Fruit fly (Drosophila melanogaster) S2 (cell line): Measurements from ENCODE around the gene CG1737.

Source experiments
- CG8478 ChIP-seq: fragments of >200 bp; optimal IDR thresholded peaks from 2 replicates; lab custom pipeline; 2018
- CTCF ChIP-seq, 2 experiments: fragments of >200 bp; optimal IDR thresholded peaks; 2 replicates each; lab custom pipeline; 2018

Gene CG1737

DNA sequence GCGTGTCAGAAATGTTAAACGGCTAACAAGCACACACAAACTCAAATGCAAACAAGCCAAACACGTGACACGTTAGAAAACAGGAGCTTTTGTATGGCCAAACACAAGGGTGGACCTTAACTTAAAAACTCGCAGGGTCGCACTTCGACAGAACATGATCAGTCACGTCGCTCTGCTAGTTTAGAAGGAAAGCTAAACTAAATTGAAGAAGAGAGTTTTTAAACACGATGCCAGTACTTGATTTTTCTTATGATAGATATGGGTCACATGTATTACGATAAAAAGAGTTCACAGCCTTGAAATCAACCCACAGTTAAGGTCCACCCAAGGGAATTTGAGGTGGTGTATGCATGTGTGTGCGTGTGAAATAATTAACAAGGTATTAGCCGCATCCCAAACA is 28.0 kb downstream of the CG1737 start:
- TF ChIP-seq CG8478 (no peak), CTCF (optimal IDR thresholded peaks at IDR 0.05; lab: Kevin White, UChicago) (no peak)

DNA sequence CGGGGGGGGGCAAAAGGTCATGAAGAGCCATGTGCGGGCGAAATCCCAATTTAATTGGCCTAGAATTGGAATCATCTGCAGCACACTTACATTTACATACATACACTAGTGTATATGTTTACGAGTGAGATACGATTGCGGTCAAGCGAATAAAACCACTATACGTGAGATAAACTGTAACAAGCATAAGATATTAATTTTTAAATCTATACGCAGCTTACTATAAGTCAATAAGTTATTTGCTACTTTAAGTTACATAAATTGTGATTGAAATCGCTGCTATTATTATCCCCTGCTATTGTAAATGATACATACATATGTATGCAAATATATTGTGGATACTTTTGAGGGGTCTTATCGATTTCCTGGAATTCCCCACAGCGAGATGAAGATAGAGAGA is 28.7 kb downstream of the CG1737 start:
- TF ChIP-seq CTCF (optimal IDR thresholded peaks at IDR 0.05; lab: Kevin White, UChicago) (no peak), CG8478 (no peak)

DNA sequence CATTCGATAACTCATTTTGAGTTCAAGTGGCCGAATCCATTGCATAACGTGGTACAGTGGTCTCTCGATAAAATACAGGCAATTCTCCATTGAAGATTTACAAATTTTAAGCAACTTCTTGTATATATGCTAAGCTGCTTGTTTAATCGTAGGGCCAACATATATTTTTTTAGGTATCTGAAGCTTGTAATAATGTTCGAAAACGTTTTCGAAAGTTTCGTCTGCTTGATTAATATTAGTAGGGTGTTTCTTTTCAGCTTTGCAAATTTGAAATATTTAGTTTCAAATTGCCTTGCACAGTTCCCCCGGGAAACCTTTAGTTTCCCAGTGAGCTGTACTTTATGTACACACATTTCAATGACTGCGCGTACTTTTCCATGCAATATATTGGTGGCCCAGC is 29.3 kb downstream of the CG1737 start:
- TF ChIP-seq CTCF (optimal IDR thresholded peaks at IDR 0.05; lab: Kevin White, UChicago) (no peak), CG8478 (no peak)

DNA sequence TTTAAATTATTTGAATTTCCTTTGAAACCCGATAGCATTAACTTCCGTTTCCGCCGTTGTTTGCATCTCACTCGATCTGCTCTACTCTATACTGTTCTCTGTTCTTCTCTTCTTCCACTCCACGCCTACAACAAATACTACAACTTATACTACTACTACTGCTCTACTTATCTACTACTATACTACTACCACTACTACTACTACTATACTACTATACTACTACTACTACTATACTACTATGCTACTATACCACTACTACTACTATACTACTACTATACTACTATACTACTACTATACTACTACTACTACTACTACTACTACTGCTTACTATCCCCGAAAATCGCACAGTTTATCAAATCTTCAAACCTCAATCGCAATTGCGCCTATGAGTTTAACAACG is 32.2 kb downstream of the CG1737 start:
- no peak for TF ChIP-seq CG8478
- no peak for TF ChIP-seq CTCF (optimal IDR thresholded peaks at IDR 0.05; lab: Kevin White, UChicago)

DNA sequence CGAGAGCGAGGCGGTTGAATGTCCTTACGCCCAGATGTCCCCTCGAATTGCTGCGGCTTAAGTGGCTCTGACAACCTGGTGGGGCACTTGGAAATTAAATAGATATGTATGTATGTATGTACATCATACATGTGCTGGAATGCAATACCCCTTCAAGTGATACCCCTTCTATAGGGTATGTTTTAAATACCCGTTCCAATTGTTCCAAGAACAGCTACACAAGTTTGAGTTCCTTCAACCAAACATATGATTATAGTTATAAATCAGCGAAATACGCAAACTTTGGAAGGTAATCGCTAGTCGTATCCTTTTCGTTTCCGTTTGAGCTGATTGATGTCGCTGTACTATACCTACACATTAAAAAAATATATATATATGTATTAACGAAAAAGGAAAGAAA is 33.1 kb downstream of the CG1737 start:
- TF ChIP-seq CG8478 (no peak), CTCF (optimal IDR thresholded peaks at IDR 0.05; lab: Kevin White, UChicago) (no peak)

DNA sequence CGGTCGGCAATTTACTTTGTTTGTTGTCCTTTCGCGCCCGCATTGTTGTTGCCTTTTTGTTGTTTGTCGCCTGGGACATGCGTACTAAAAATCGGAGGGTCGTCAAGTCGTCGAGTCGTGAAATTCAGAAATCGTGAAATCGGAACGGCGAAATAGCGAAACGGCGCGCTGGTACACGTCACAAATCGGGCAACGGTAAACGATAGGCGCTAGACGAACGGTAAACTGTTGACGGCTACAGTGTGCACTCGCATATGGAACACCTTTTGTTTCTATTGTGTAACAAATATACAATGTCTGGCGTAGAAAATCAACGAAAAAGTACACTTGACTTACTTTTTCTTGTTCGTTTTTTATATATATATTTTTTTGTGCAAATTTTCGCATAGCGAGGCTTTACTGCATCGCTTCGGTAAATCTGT is 33.6 kb downstream of the CG1737 start:
- TF ChIP-seq CTCF (optimal IDR thresholded peaks at IDR 0.05; lab: Kevin White, UChicago) = no peak
- no peak for TF ChIP-seq CG8478

DNA sequence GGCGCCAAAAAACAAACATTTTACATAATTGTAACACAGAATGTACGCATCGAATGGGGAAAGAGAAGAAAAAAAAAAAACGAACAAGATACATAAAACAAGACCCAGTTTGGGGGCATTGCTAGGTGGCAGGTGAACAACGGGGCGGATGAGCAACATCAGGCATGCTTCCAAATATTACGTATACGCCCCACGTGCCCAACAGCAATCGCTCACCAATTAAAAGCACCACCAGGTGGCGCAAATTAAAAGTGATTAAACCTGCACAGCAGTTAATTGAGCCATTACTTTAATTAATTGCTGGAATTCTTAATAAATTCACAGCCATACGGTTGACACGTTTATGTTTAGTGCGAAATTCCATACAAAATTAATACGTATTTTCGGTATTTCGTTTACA is 35.1 kb downstream of the CG1737 start:
- TF ChIP-seq CG8478 (no peak), CTCF (optimal IDR thresholded peaks at IDR 0.05; lab: Kevin White, UChicago) (no peak)

DNA sequence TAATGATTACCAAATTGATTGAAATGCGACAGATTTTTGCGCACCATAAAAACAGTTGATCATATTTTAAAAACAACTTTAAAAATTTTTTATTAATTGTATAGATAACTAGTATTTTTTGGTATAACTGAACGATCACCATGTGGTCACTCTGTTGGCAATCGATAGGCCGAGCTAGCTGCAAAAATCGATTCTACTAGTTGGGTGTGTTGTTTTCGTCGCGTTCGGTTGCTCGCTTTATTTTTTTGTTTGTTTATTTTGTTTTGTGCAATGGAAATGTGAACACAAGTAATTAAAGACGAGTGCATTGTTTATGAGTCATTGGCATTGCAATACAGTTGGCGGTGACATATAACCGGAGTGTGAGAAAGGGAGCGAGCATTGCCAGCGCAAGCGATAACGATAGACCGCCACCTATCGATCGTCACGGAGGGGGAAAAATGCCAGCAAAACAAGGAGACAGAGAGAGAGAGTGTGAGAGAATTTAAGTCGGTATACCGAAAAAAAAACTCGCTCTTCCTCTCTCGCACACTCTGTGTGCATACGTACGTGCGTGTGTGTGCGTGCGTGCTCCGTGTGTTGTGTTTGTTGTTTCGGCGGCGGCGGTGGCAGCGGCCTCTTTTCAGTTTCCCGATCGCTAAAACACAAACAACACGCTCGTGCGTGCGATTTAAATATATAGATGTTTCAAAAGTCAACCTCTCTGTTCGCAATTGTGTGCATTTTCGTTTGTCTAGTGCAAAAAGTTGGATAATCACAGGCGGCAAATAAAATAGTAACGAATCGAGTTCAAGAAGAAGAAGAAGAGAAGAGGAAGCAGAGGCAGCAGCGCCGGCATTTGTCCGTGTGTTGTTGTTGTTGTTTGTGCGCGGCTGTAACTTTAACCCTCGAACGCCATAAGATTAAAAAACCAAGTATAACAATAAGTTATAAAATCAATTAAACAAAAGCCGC is 39.4 kb downstream of the CG1737 start:
- TF ChIP-seq CTCF (optimal IDR thresholded peaks at IDR 0.05; lab: Kevin White, UChicago) (no peak), CG8478 (no peak)

DNA sequence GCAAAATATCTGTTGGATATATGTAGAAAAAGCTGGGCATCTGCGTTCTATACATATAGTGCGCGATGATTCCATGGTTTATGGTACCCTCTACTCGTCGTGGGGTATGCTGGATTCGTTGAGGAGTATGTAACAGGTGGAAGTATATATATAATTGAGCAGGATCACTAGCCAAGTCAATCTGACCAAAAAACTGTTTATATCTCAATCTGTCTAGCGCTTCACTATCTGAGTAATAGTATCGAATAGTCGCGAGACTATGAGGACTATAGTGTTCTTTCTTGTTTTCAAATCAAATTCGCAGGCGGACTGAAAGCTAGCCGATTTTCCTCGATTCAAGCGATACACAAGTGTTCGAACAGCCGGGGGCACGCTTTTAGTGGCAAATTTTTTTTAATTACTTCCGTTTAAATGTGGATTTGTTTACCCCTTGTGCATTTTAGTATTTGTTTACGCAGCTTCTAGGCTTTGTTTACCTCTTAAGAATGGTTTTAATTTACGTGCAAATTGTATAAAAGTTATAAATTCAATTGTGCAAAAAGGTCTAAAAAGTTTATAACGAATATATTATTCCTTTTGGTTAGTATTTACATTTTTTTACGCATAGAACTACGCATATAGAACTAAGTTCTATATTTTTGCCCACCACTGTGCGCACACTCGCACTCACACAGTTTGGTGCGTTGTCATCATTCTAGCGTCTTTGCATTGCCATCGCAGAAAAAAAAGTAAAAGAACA is 40.4 kb downstream of the CG1737 start:
- TF ChIP-seq CTCF (optimal IDR thresholded peaks at IDR 0.05; lab: Kevin White, UChicago) (no peak), CG8478 (no peak)

DNA sequence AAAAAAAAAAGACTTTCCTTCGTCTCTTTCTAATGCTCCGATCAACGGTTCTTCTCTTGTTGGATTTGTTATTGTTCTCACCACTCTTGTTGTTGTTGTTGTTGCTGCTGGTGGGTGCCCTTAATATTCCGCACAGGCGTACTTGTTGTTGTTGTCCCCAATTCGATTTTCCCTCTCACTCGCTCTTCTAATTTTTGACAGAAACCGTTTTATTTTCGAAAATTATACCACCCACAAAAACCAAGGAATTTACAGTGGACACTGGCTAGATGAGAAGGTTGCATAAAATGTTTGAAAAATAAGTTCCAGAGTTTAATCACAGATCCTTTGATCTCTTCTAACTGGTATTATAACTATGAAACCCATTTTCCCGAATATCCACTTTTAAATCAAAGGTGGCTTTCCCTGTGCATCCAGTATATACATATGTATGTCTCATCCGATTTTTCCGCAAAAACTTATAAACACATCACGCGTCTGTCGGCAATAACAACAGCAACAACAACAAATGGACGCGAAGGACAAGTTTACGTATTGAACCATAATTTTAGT is 41.0 kb downstream of the CG1737 start:
- TF ChIP-seq CTCF (optimal IDR thresholded peaks at IDR 0.05; lab: Kevin White, UChicago) = no peak
- no peak for TF ChIP-seq CG8478

DNA sequence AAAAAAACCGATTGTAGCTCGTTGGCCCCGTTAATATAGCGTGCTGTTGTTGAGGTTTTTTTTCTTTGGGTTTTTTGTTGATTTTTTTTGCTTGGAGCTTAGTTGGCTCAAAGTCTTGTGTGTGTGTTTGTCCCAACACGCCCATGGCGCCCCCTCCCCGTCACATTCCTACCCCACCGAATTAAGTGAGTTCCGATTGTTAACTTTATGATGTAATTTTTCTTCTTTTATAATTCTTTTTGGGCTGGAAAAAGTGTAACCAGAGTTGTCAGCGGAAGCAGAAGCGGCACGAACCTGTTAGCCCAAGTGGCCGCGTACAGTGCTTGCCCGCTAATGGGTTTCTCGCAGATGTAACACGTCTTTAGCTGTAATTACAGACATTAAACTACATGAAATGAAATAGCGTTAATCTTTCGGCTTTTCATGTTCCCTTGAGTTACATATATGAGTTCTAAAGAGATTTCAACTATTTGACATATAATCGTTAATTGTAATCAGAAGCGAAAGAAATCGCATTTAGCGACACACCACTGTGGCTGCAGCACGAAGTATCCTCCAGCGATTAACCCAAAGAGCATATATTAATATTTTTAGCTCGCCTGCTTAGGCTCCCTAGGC is 42.7 kb downstream of the CG1737 start:
- TF ChIP-seq CTCF (optimal IDR thresholded peaks at IDR 0.05; lab: Kevin White, UChicago) (no peak), CG8478 (no peak)

DNA sequence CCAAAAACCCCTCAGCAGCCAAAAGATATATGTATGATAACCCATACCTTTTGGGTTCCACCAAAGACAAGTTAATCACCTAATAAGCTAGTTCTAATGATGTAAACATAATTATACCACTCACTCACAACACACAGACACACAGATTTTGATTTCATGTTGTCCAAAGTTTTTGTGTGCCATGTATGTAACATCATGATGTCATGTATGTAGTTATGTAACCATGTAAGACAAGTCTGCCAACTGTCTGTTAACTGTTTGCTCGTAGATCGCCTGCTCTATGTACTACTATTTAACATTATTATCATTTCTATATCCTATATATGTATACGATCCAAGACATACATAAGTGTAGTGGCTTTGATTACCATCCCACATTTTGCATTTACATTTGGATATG is 53.8 kb downstream of the CG1737 start:
- no peak for TF ChIP-seq CG8478
